Worm (Caenorhabditis elegans) whole organism, L1 larva: ENCODE measurements around the gene srh-33.

Experiments used
- C04F5.9 ChIP-seq: sonication (generic microtip); optimal IDR thresholded peaks from 2 replicates; lab custom pipeline; 2016; ENCODE audit warnings: missing genetic modification characterization, missing compliant biosample characterization
- C34B4.2 ChIP-seq: sonication (generic microtip); optimal IDR thresholded peaks from 2 replicates; lab custom pipeline; 2017; ENCODE audit warnings: mild to moderate bottlenecking, missing genetic modification characterization, missing compliant biosample characterization
- aha-1 ChIP-seq: fragments of 150-350 bp; optimal IDR thresholded peaks from 2 replicates; lab custom pipeline; 2014; ENCODE audit warnings: missing biosample characterization, missing genetic modification characterization
- aly-2 ChIP-seq: fragments of 150-350 bp; optimal IDR thresholded peaks from 2 replicates; lab custom pipeline; 2014; ENCODE audit warnings: missing biosample characterization, missing genetic modification characterization
- blmp-1 ChIP-seq: fragments of 150-350 bp; optimal IDR thresholded peaks from 2 replicates; lab custom pipeline; 2014; ENCODE audit warnings: missing biosample characterization, missing genetic modification characterization
- ceh-63 ChIP-seq: fragments of 200-800 bp; sonication (Bioruptor generic); optimal IDR thresholded peaks from 2 replicates; lab custom pipeline; 2018; ENCODE audit warnings: mild to moderate bottlenecking, missing genetic modification characterization, missing compliant biosample characterization
- ceh-82 ChIP-seq, 3 experiments: fragments of 150-350 bp in 1 of 3; sonication (generic microtip) in 2 of 3; optimal IDR thresholded peaks; 2 replicates each; lab custom pipeline; 2014 to 2017; ENCODE audit warnings: missing biosample characterization in 3 of 3, missing genetic modification characterization in 3 of 3
- ces-1 ChIP-seq: fragments of 150-350 bp; optimal IDR thresholded peaks from 2 replicates; lab custom pipeline; 2014; ENCODE audit warnings: missing biosample characterization, missing genetic modification reagents, missing genetic modification characterization
- dpl-1 ChIP-seq, 3 experiments: fragments of 150-350 bp in 2 of 3; sonication (generic microtip) in 1 of 3; optimal IDR thresholded peaks; 2 replicates each; lab custom pipeline; 2014 to 2017; ENCODE audit warnings: missing biosample characterization in 3 of 3, missing genetic modification characterization in 3 of 3, missing genetic modification reagents in 3 of 3
- dsc-1 ChIP-seq: sonication (generic microtip); optimal IDR thresholded peaks from 2 replicates; lab custom pipeline; 2016; ENCODE audit warnings: mild to moderate bottlenecking, missing genetic modification characterization, missing compliant biosample characterization
- efl-1 ChIP-seq, 4 experiments: fragments of 150-350 bp; optimal IDR thresholded peaks in 3 of 4; peaks in 1 of 4; 1 replicate in 1 of 4; 2 replicates in 3 of 4; lab custom pipeline; 2014; ENCODE audit warnings: missing biosample characterization in 2 of 4, missing genetic modification characterization in 2 of 4, missing genetic modification reagents in 2 of 4
- egl-27 ChIP-seq, 2 experiments: fragments of 150-350 bp in 1 of 2; sonication (generic microtip); optimal IDR thresholded peaks; 3 replicates each; lab custom pipeline; 2017 to 2018; ENCODE audit warnings: missing biosample characterization in 2 of 2, missing genetic modification characterization in 2 of 2, missing genetic modification reagents in 2 of 2
- fkh-4 ChIP-seq: sonication (generic microtip); optimal IDR thresholded peaks from 2 replicates; lab custom pipeline; 2016; ENCODE audit warnings: missing compliant biosample characterization, missing genetic modification characterization, borderline replicate concordance
- fos-1 ChIP-seq: fragments of 150-350 bp; optimal IDR thresholded peaks from 2 replicates; lab custom pipeline; 2014; ENCODE audit warnings: missing biosample characterization, missing genetic modification characterization
- hlh-17 ChIP-seq: fragments of 200-800 bp; sonication (Bioruptor generic); optimal IDR thresholded peaks from 2 replicates; lab custom pipeline; 2018; ENCODE audit warnings: missing genetic modification characterization, mild to moderate bottlenecking, missing compliant biosample characterization, moderate library complexity, borderline replicate concordance
- hlh-4 ChIP-seq: sonication (generic microtip); optimal IDR thresholded peaks from 2 replicates; lab custom pipeline; 2016; ENCODE audit warnings: mild to moderate bottlenecking, missing genetic modification characterization, missing compliant biosample characterization
- isw-1 ChIP-seq: fragments of 200-800 bp; sonication (Bioruptor generic); IDR thresholded peaks from 2 replicates; pipeline ENCODE4 v1.3.6; 2022; ENCODE audit warnings: missing genetic modification characterization, missing compliant biosample characterization
- lin-14 ChIP-seq: fragments of 200-800 bp; sonication (Bioruptor generic); optimal IDR thresholded peaks from 2 replicates; lab custom pipeline; 2018; ENCODE audit warnings: mild to moderate bottlenecking, missing genetic modification characterization, moderate library complexity, missing compliant biosample characterization
- lin-35 ChIP-seq, 2 experiments: fragments of 150-350 bp; optimal IDR thresholded peaks; 2 replicates each; lab custom pipeline; 2014; ENCODE audit warnings: missing biosample characterization in 2 of 2, missing genetic modification characterization in 2 of 2, missing genetic modification reagents in 2 of 2
- lir-3 ChIP-seq: sonication (generic microtip); optimal IDR thresholded peaks from 2 replicates; lab custom pipeline; 2016; ENCODE audit warnings: mild to moderate bottlenecking, missing genetic modification characterization, moderate library complexity, missing compliant biosample characterization; ENCODE audit not compliant: poor library complexity
- lsy-2 ChIP-seq, 2 experiments: fragments of 150-350 bp; optimal IDR thresholded peaks; 2 replicates each; lab custom pipeline; 2014; ENCODE audit warnings: missing biosample characterization in 2 of 2, missing genetic modification characterization in 2 of 2
- mab-9 ChIP-seq: fragments of 200-800 bp; sonication (Bioruptor generic); IDR thresholded peaks from 2 replicates; pipeline ENCODE4 v1.3.6; 2022; ENCODE audit warnings: missing genetic modification reagents, missing genetic modification characterization, missing compliant biosample characterization
- mdl-1 ChIP-seq, 2 experiments: fragments of 150-350 bp; optimal IDR thresholded peaks; 2 replicates each; lab custom pipeline; 2014 to 2017; ENCODE audit warnings: missing biosample characterization in 2 of 2, missing genetic modification characterization in 2 of 2, inconsistent platforms in 1 of 2
- nhr-12 ChIP-seq: sonication (generic microtip); optimal IDR thresholded peaks from 2 replicates; lab custom pipeline; 2017; ENCODE audit warnings: missing biosample characterization, missing genetic modification characterization
- nhr-20 ChIP-seq: sonication (generic microtip); optimal IDR thresholded peaks from 2 replicates; lab custom pipeline; 2016; ENCODE audit warnings: mild to moderate bottlenecking, missing genetic modification characterization, missing compliant biosample characterization
- nhr-28 ChIP-seq: fragments of 150-350 bp; optimal IDR thresholded peaks from 2 replicates; lab custom pipeline; 2014; ENCODE audit warnings: missing biosample characterization, missing genetic modification characterization
- nhr-71 ChIP-seq: sonication (generic microtip); optimal IDR thresholded peaks from 2 replicates; lab custom pipeline; 2016; ENCODE audit warnings: mild to moderate bottlenecking, missing genetic modification characterization, moderate library complexity, missing compliant biosample characterization
- nhr-85 ChIP-seq: sonication (generic microtip); peaks from one replicate; lab custom pipeline; 2016; ENCODE audit warnings: missing genetic modification characterization, inconsistent platforms, missing compliant biosample characterization
- pax-3 ChIP-seq: fragments of 200-800 bp; sonication (Bioruptor generic); optimal IDR thresholded peaks from 2 replicates; lab custom pipeline; 2018; ENCODE audit warnings: mild to moderate bottlenecking, missing genetic modification characterization, moderate library complexity, missing compliant biosample characterization
- pqm-1 ChIP-seq: sonication (generic microtip); optimal IDR thresholded peaks from 3 replicates; lab custom pipeline; 2017; ENCODE audit warnings: missing biosample characterization, missing genetic modification characterization
- skn-1 ChIP-seq: fragments of 150-350 bp; optimal IDR thresholded peaks from 2 replicates; lab custom pipeline; 2014; ENCODE audit warnings: missing biosample characterization, missing genetic modification characterization
- sup-37 ChIP-seq: fragments of 200-800 bp; sonication (Bioruptor generic); optimal IDR thresholded peaks from 2 replicates; lab custom pipeline; 2018; ENCODE audit warnings: mild to moderate bottlenecking, missing genetic modification characterization, missing compliant biosample characterization
- swsn-7 ChIP-seq: sonication (generic microtip); optimal IDR thresholded peaks from 2 replicates; lab custom pipeline; 2016; ENCODE audit warnings: missing genetic modification characterization, missing compliant biosample characterization
- tlp-1 ChIP-seq: fragments of 150-350 bp; optimal IDR thresholded peaks from 2 replicates; lab custom pipeline; 2014; ENCODE audit warnings: missing biosample characterization, missing genetic modification characterization
- unc-130 ChIP-seq: fragments of 150-350 bp; optimal IDR thresholded peaks from 2 replicates; lab custom pipeline; 2017; ENCODE audit warnings: missing biosample characterization, missing genetic modification characterization, inconsistent platforms
- unc-98 ChIP-seq: fragments of 200-800 bp; sonication (Bioruptor generic); IDR thresholded peaks from 2 replicates; pipeline ENCODE4 v1.3.6; 2022; ENCODE audit warnings: missing genetic modification characterization, missing compliant biosample characterization
- vab-15 ChIP-seq: sonication (generic microtip); optimal IDR thresholded peaks from 2 replicates; lab custom pipeline; 2017; ENCODE audit warnings: missing genotype, mild to moderate bottlenecking, missing genetic modification characterization, missing compliant biosample characterization
- zag-1 ChIP-seq: fragments of 150-350 bp; optimal IDR thresholded peaks from 2 replicates; lab custom pipeline; 2014; ENCODE audit warnings: missing biosample characterization, missing genetic modification characterization

The srh-33 gene

ce11 chrV:443193-443592 is at the start of gene srh-33:
Gene srh-33 (minus strand): TSS chrV:443293.
- no peak for TF ChIP-seq ces-1 (GFP tag; lab: Kevin White, UChicago)
- no peak for TF ChIP-seq hlh-17 (GFP tag; lab: Kevin White, UChicago)
- TF ChIP-seq fos-1 (tag; lab: Kevin White, UChicago): no peak
- no peak for TF ChIP-seq lsy-2 (tag; optimal IDR thresholded peaks at IDR 0.05; lab: Kevin White, UChicago)
- TF ChIP-seq sup-37 (GFP tag; lab: Kevin White, UChicago): no peak
- no peak for TF ChIP-seq nhr-20
- TF ChIP-seq fkh-4 (tag; lab: Kevin White, UChicago): no peak
- no peak for TF ChIP-seq vab-15
- no peak for TF ChIP-seq C04F5.9 (tag; lab: Kevin White, UChicago)
- TF ChIP-seq aha-1: no peak
- no peak for TF ChIP-seq lir-3 (tag; lab: Kevin White, UChicago)
- TF ChIP-seq nhr-71 (tag; lab: Kevin White, UChicago): no peak
- no peak for TF ChIP-seq pax-3 (tag; lab: Kevin White, UChicago)
- no peak for TF ChIP-seq ceh-82 (tag; optimal IDR thresholded peaks at IDR 0.05; lab: Kevin White, UChicago)
- TF ChIP-seq lin-14 (GFP tag; lab: Kevin White, UChicago): no peak
- TF ChIP-seq blmp-1 (tag; lab: Kevin White, UChicago): no peak
- TF ChIP-seq, all 84 proteins: peak for 0

ce11 chrV:491432-491831 is 48.3 kb upstream of the srh-33 start, which contains the start of gene str-196:
Gene str-196 (plus strand): TSS chrV:491732.
- TF ChIP-seq efl-1 (optimal IDR thresholded peaks at IDR 0.05; lab: Kevin White, UChicago): no peak
- no peak for TF ChIP-seq efl-1 (GFP tag; optimal IDR thresholded peaks at IDR 0.05 in 1 of 2; lab: Kevin White, UChicago)
- TF ChIP-seq hlh-4 (tag; lab: Kevin White, UChicago): no peak
- TF ChIP-seq skn-1: no peak
- TF ChIP-seq aha-1: no peak
- no peak for TF ChIP-seq unc-130 (tag; lab: Kevin White, UChicago)
- TF ChIP-seq ceh-82 (tag; optimal IDR thresholded peaks at IDR 0.05; lab: Kevin White, UChicago): no peak
- no peak for TF ChIP-seq lin-35 (GFP tag; optimal IDR thresholded peaks at IDR 0.05; lab: Kevin White, UChicago)
- TF ChIP-seq swsn-7 (tag; lab: Kevin White, UChicago): no peak
- no peak for TF ChIP-seq dsc-1 (tag; lab: Kevin White, UChicago)
- TF ChIP-seq C34B4.2 (tag; lab: Kevin White, UChicago): no peak
- TF ChIP-seq pqm-1 (tag; lab: Kevin White, UChicago): no peak
- no peak for TF ChIP-seq nhr-28
- no peak for TF ChIP-seq tlp-1 (tag; lab: Kevin White, UChicago)
- no peak for TF ChIP-seq aly-2 (tag; lab: Kevin White, UChicago)
- no peak for TF ChIP-seq egl-27 (tag; optimal IDR thresholded peaks at IDR 0.05; lab: Kevin White, UChicago)
- TF ChIP-seq fos-1 (tag; lab: Kevin White, UChicago): no peak
- TF ChIP-seq nhr-85 (tag; lab: Kevin White, UChicago): no peak

DNA sequence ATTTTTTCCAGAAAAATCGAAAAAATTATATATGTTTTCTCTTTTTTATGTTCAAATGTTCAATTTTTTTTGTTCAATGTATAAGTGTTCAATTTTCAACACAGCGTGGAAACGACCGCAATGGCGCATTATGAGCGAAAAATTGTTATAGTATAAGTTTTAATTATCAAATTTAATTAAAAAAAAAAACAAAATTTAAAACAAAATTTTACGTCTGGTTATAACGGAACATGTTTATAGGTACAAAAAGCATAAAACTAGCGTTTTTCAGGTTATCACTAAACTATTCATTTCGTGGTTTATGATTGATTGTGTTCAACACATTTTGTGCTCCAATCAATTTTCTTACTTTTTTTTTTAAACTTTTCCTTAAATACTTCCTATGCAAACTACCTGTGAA is 46.2 kb upstream of the srh-33 start, which contains the start of gene nhr-106:
TSS of gene nhr-106 (plus strand) at position 301 of the 400 bp plus-strand sequence.
- TF ChIP-seq tlp-1 (tag; lab: Kevin White, UChicago) (no peak), mdl-1 (tag; optimal IDR thresholded peaks at IDR 0.05; lab: Kevin White, UChicago) (no peak), nhr-12 (tag; lab: Kevin White, UChicago) (no peak), zag-1 (tag; lab: Kevin White, UChicago) (no peak), nhr-71 (tag; lab: Kevin White, UChicago) (no peak), unc-98 (GFP tag; lab: Robert Waterston, UW) (no peak), dpl-1 (GFP tag; optimal IDR thresholded peaks at IDR 0.05; lab: Kevin White, UChicago) (no peak), mab-9 (GFP tag; lab: Robert Waterston, UW) (no peak)

ce11 chrV:487980-488379 is 44.9 kb upstream of the srh-33 start:
- TF ChIP-seq ceh-63: no peak
- TF ChIP-seq isw-1 (GFP tag; lab: Robert Waterston, UW): no peak
